Worm (Caenorhabditis elegans): ENCODE data around the gene mrps-16.

DNA sequence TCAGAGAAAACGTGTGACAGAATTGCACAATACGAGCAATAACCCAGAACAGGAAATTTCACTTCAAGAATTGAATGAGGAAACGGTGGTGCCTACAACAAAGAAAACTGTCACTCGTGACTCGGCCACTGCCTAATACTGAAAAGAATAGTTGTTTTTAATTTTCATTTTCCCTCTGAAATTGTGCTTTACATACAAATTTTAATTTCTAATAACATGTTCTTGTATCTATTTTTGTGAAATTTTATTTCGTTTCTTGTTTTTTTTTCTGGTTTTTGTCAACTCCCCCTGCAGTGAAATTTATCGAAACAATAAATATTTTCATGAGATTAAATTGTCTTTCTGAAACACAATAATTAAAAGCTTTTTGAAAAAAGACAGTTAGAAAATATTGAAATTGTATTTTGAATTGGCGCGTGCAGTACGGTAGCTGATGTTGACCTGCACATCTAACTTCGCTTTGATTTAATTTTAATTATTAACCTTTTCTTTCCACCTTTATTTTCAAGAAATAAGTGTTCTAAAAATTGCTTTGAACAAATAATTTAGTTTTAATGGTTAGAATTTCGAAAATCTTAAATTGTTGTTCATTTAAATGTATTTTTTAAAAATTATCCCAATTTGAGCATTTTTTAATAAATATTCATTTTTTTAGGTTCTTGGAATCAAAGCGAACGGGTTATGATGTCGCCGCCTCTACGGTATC, 18.4 kb upstream of the mrps-16 start, which contains the start of gene daz-1:
- no peak for TF ChIP-seq duxl-1 (tag; optimal IDR thresholded peaks at IDR 0.05; ENCODE audit: poor library complexity)
- no peak for TF ChIP-seq pha-4 (GFP tag; IDR thresholded peaks at IDR 0.05)
- no peak for TF ChIP-seq pha-4 (tag; optimal IDR thresholded peaks at IDR 0.05)
- no peak for TF ChIP-seq fos-1 (tag; optimal IDR thresholded peaks at IDR 0.05)
- TF ChIP-seq ceh-62 (tag; optimal IDR thresholded peaks at IDR 0.05), result no peak
- no peak for TF ChIP-seq nhr-237 (tag; optimal IDR thresholded peaks at IDR 0.05)
- no peak for TF ChIP-seq unc-39 (tag; optimal IDR thresholded peaks at IDR 0.05)
- no peak for TF ChIP-seq ztf-11 (tag; optimal IDR thresholded peaks at IDR 0.05)

All from whole organism, L4 larva.